Worm (Caenorhabditis elegans) whole organism, midembryonic: Measurements from ENCODE around the gene adah-1.

Experiments
- ref-1 ChIP-seq: fragments of 200-800 bp; sonication (Bioruptor generic); conservative IDR thresholded peaks from 2 replicates; pipeline ENCODE4 v1.3.6; 2022; ENCODE audit warnings: missing genetic modification reagents, missing genetic modification characterization, missing compliant biosample characterization
- ztf-23 ChIP-seq: fragments of 200-800 bp; sonication (Bioruptor generic); IDR thresholded peaks from 2 replicates; pipeline ENCODE4 v1.3.6; 2022; ENCODE audit warnings: missing genetic modification reagents, missing genetic modification characterization, missing compliant biosample characterization

- TF ChIP-seq ztf-23: no peak
- no peak for TF ChIP-seq ref-1 (GFP tag; lab: Robert Waterston, UW)
These were observed 13.8 kb upstream of the adah-1 start for ce11 chrIV:7010195-7010594.
